Worm (Caenorhabditis elegans): ENCODE data around the gene ttr-14.

The ttr-14 gene

DNA sequence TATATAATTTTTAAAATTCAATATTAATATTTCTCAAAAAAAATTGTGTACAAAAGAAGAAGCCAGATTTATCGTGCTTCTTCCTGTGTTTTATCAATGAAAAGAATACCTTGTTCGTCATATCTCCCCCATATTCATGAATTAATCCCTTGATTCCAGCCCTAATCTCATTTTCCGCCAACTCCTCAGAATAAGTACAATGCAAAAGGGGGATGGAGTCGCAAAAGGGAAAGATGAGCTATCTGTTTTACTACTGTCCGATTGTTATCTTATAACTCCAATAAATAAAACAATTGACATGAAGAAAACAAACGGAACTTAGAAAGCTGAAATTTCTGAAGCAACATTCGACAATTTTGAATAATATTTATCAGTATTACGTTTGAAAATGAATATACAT, 50.3 kb downstream of the ttr-14 start:
- no peak for TF ChIP-seq dao-5 (tag; optimal IDR thresholded peaks at IDR 0.05)
- no peak for TF ChIP-seq him-1 (tag; optimal IDR thresholded peaks at IDR 0.05)
- no peak for TF ChIP-seq W03F9.2 (tag; optimal IDR thresholded peaks at IDR 0.05)

DNA sequence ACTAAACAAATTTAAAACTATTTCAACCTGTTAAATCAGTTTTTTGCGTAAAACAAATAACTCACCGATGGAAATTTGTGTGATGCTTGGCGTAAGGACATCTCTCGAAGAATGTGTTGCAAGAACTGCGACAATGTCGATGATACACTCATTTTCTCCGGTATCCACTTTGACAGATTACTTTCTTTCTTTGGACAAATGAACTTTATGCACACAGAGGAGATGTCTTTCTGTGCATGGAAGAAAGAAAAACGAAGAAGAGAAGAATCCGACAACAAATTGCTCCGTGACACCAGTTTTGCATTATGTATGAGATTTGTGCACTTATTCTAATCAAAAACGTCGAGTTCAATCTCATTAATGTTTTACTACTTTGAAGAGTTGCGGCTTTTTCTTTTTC, 51.2 kb downstream of the ttr-14 start, which contains the start of gene plc-1:
plc-1 (minus strand) TSS at position 101 of the 400 bp plus-strand sequence.
- TF ChIP-seq dao-5 (tag; optimal IDR thresholded peaks at IDR 0.05) (no peak), him-1 (tag; optimal IDR thresholded peaks at IDR 0.05) (no peak), W03F9.2 (tag; optimal IDR thresholded peaks at IDR 0.05) (no peak)
